Fruit fly (Drosophila melanogaster) S2 (cell line): Measurements from ENCODE around the gene Axs.

Experiments used
- CG8478 ChIP-seq: fragments of >200 bp; optimal IDR thresholded peaks from 2 replicates; lab custom pipeline; 2018
- CTCF ChIP-seq, 2 experiments: fragments of >200 bp; optimal IDR thresholded peaks; 2 replicates each; lab custom pipeline; 2018

DNA sequence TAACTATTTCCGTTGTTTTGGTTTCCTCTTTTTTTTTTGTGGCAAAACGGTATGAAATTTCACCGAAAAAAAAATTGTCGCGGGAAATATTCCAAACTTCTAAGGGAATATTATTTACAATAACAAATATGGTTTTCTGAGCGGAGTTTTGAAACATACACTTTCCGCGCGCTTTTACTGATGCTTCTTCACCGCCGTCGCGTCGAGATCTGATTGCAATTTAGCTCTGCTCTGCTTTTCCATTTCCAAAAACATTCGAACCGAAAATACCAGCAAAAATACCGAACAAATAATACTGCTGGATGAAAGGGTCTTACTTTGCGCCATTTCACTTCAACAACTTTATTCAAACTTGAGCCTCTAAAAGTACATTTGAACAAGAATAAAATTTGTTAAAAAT is 11.3 kb upstream of the Axs start, which contains the start of gene Septin4:
- TF ChIP-seq CG8478 (lab: Kevin White, UChicago) (no peak), CTCF (optimal IDR thresholded peaks at IDR 0.05; lab: Kevin White, UChicago) (no peak)
